Fruit fly (Drosophila melanogaster) whole organism, pupa: ENCODE data around the gene eIF3a.

Source experiments
- CG10348 ChIP-seq: fragments of 200-800 bp; sonication (Bioruptor generic); IDR thresholded peaks from 2 replicates; pipeline ENCODE4 v1.3.6; 2022; ENCODE audit warnings: missing biosample characterization, missing genetic modification characterization
- CG12605 ChIP-seq: fragments of 200-800 bp; sonication (Bioruptor generic); IDR thresholded peaks from 2 replicates; pipeline ENCODE4 v1.3.6; 2022; ENCODE audit warnings: missing biosample characterization, missing genetic modification characterization
- CG13204 ChIP-seq: fragments of 200-800 bp; sonication (Bioruptor generic); optimal IDR thresholded peaks from 2 replicates; lab custom pipeline; 2018; ENCODE audit warnings: missing biosample characterization, mild to moderate bottlenecking, missing genetic modification characterization, moderate library complexity
- CG14655 ChIP-seq: fragments of 200-800 bp; sonication (Bioruptor generic); optimal IDR thresholded peaks from 3 replicates; lab custom pipeline; 2017; ENCODE audit warnings: mild to moderate bottlenecking, missing biosample characterization, missing genetic modification reagents, missing genetic modification characterization
- CG15710 ChIP-seq: fragments of 200-800 bp; sonication (Bioruptor generic); optimal IDR thresholded peaks from 2 replicates; lab custom pipeline; 2018; ENCODE audit warnings: missing biosample characterization, mild to moderate bottlenecking, missing genetic modification characterization, moderate library complexity
- CG17806 ChIP-seq: fragments of 200-800 bp; sonication (Bioruptor generic); optimal IDR thresholded peaks from 2 replicates; lab custom pipeline; 2018; ENCODE audit warnings: missing biosample characterization, mild to moderate bottlenecking, missing genetic modification characterization, moderate library complexity
- CG32121 ChIP-seq: fragments of 200-800 bp; sonication (Bioruptor generic); IDR thresholded peaks from 2 replicates; pipeline ENCODE4 v1.3.6; 2022; ENCODE audit warnings: missing biosample characterization, missing genetic modification characterization
- CG34367 ChIP-seq: fragments of 200-800 bp; sonication (Bioruptor generic); optimal IDR thresholded peaks from 2 replicates; lab custom pipeline; 2018; ENCODE audit warnings: missing biosample characterization, mild to moderate bottlenecking, missing genetic modification characterization
- CG4496 ChIP-seq: fragments of 200-800 bp; sonication (Bioruptor generic); IDR thresholded peaks from 3 replicates; pipeline ENCODE4 v1.3.6; 2022; ENCODE audit warnings: missing biosample characterization, missing genetic modification characterization
- CG8159 ChIP-seq: fragments of 200-800 bp; sonication (Bioruptor generic); optimal IDR thresholded peaks from 3 replicates; lab custom pipeline; 2018; ENCODE audit warnings: missing biosample characterization, mild to moderate bottlenecking, missing genetic modification characterization, moderate library complexity
- CG8301 ChIP-seq: fragments of 200-800 bp; sonication (Bioruptor generic); optimal IDR thresholded peaks from 2 replicates; lab custom pipeline; 2018; ENCODE audit warnings: missing biosample characterization, mild to moderate bottlenecking, missing genetic modification characterization
- CG9948 ChIP-seq: fragments of 200-800 bp; sonication (Bioruptor generic); optimal IDR thresholded peaks from 2 replicates; lab custom pipeline; 2018; ENCODE audit warnings: missing biosample characterization, mild to moderate bottlenecking, missing genetic modification characterization, moderate library complexity
- D1 ChIP-seq: fragments of 200-800 bp; sonication (Bioruptor generic); optimal IDR thresholded peaks from 2 replicates; lab custom pipeline; 2018; ENCODE audit warnings: missing biosample characterization, mild to moderate bottlenecking, missing genetic modification characterization, moderate library complexity
- EcR ChIP-seq: fragments of 200-800 bp; sonication (Bioruptor generic); optimal IDR thresholded peaks from 3 replicates; lab custom pipeline; 2019; ENCODE audit warnings: missing biosample characterization, missing genetic modification characterization, mild to moderate bottlenecking, moderate library complexity, missing genetic modification reagents
- Ets98B ChIP-seq: fragments of 200-800 bp; sonication (Bioruptor generic); IDR thresholded peaks from 2 replicates; pipeline ENCODE4 v1.3.6; 2022; ENCODE audit warnings: missing biosample characterization, missing genetic modification characterization
- Pif1A ChIP-seq: fragments of 200-800 bp; sonication (Bioruptor generic); optimal IDR thresholded peaks from 3 replicates; lab custom pipeline; 2016; ENCODE audit warnings: missing biosample characterization, missing genetic modification characterization
- Pif1B ChIP-seq: fragments of 200-800 bp; sonication (Bioruptor generic); optimal IDR thresholded peaks from 3 replicates; lab custom pipeline; 2016; ENCODE audit warnings: missing biosample characterization, missing genetic modification characterization
- Snoo ChIP-seq: fragments of 200-800 bp; sonication (Bioruptor generic); optimal IDR thresholded peaks from 3 replicates; lab custom pipeline; 2017; ENCODE audit warnings: missing biosample characterization, mild to moderate bottlenecking, missing genetic modification characterization, inconsistent platforms
- fd96Ca ChIP-seq: fragments of 200-800 bp; sonication (Bioruptor generic); IDR thresholded peaks from 3 replicates; pipeline ENCODE4 v1.3.6; 2022; ENCODE audit warnings: missing biosample characterization, missing genetic modification characterization
- gl ChIP-seq: fragments of 200-800 bp; sonication (Bioruptor generic); optimal IDR thresholded peaks from 2 replicates; lab custom pipeline; 2018; ENCODE audit warnings: missing biosample characterization, mild to moderate bottlenecking, missing genetic modification characterization
- rn ChIP-seq: fragments of 200-800 bp; sonication (Bioruptor generic); IDR thresholded peaks from 2 replicates; pipeline ENCODE4 v1.3.6; 2022; ENCODE audit warnings: missing biosample characterization, missing genetic modification characterization

The eIF3a gene

DNA sequence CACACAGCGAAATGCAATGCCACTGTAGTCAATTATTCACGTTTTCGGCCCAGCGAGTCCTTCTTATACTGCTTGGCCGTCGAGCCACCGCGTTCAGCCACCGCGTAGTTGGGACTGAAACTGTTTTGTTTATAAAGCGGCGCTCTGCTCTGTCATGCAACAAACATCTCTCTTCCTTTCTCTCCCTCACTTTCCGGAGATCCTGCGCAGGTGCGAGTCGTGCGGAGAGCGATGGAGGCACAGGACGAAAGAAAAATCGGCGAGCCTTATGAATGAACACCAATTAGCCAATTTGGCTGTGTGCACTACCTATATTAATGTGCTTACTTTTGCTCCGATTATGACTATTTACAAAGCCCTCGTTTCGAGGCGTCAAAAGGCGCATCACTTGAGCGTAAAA, 14.2 kb downstream of the eIF3a start, which contains the start of gene CG32944:
Gene CG32944 (minus strand): TSS at position 97 of the 400 bp plus-strand sequence.
- TF ChIP-seq CG14655 (GFP tag; lab: Kevin White, UChicago) (no peak), CG9948 (tag; lab: Kevin White, UChicago) (no peak), D1 (no peak), CG8301 (no peak), CG34367 (no peak), CG32121 (GFP tag; lab: Robert Waterston, UW) (no peak), CG13204 (GFP tag; lab: Kevin White, UChicago) (no peak), Pif1A (GFP tag; lab: Kevin White, UChicago) (no peak), CG12605 (GFP tag; lab: Robert Waterston, UW) (no peak), Snoo (tag; lab: Kevin White, UChicago) (no peak)

DNA sequence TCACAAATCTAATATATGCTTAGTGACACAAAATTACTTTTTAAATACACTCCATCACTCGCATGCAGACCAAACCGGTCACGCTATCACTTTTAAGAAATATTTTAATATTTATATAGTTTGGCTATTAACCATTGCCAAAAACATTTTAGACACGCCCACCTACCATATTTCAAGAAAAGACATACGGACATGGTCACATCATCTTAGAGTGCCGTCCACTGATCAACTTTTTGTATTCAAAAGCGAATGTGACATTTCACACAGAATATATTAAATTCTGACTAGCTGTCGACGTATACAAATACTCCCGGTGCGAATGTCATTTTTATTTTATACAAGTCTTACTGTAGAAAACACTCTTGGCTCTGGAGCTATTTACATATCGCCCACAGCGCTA, 17.6 kb downstream of the eIF3a start, which contains the start of gene CG31528:
Gene CG31528 (plus strand): TSS at position 301 of the 400 bp plus-strand sequence.
- TF ChIP-seq CG10348 (GFP tag; lab: Robert Waterston, UW) = no peak
- no peak for TF ChIP-seq Ets98B (GFP tag; lab: Robert Waterston, UW)
- no peak for TF ChIP-seq rn
- no peak for TF ChIP-seq CG15710 (tag; lab: Kevin White, UChicago)
- TF ChIP-seq EcR = no peak
- no peak for TF ChIP-seq fd96Ca (GFP tag; lab: Robert Waterston, UW)
- no peak for TF ChIP-seq CG8301
- no peak for TF ChIP-seq D1
- TF ChIP-seq CG17806 = no peak
- no peak for TF ChIP-seq Pif1A (GFP tag; lab: Kevin White, UChicago)
- TF ChIP-seq CG4496 = no peak
- no peak for TF ChIP-seq CG32121 (GFP tag; lab: Robert Waterston, UW)
- TF ChIP-seq CG8159 = no peak
- no peak for TF ChIP-seq CG9948 (tag; lab: Kevin White, UChicago)
- no peak for TF ChIP-seq Snoo (tag; lab: Kevin White, UChicago)
- TF ChIP-seq CG14655 (GFP tag; lab: Kevin White, UChicago) = no peak

DNA sequence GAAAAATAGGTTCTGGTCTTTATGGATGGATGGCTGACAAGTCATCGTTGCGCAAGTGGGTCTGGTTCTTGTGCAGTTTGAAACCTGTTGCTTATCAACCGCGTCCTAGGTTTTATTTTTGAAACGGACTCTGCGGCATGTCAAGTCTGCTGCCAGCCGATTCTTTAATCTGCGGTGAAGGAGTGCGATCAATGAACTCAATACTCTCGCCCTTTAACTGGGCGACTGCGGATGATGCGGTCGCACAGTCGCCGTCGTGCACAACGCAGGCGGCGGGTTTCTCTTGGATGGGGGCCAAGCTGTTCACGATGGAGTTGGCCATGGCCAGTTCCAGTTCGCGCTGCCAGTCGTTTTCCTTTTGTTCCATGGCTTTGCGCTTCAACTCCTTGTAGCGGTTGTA, 26.4 kb downstream of the eIF3a start:
- peak; percentile 46 for TF ChIP-seq CG13204 (GFP tag; lab: Kevin White, UChicago)
- no peak for TF ChIP-seq CG12605 (GFP tag; lab: Robert Waterston, UW)
- peak; percentile 96 for TF ChIP-seq EcR

DNA sequence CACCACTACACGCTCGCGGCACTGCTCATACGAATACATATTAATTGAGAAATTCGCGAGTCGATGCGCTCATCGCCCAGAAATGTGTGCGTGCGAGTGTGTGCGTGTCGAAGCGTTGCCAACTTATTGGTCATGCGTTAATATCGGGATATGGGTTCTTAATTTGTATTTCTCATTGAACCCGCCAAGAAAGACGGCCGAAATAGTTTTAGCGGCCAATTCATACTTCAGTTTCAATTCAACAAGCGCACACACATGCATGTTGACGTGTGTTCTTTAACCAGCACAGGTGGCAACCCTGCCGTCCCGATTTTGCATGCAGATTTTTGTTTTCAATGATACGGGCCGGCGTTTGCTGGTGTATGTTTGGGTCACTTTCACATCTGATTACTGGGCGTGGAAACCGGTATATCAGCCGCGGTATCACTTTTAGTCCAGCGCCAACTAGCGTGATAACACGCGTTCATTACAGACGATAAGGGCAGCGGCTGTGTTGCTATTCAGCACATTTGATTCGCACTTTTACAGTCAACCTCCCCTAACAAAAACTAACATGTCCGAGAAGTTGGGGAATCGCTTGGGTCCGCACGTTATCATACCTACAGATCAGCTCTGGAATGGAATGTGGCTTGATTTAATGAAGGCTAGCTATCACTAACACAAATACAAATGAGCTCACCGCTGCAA, 29.8 kb downstream of the eIF3a start:
- TF ChIP-seq CG4496 (no peak), CG13204 (GFP tag; lab: Kevin White, UChicago) (no peak), EcR (peak; percentile 77), CG8301 (peak; percentile 8), rn (no peak), CG9948 (tag; lab: Kevin White, UChicago) (peak; percentile 8), CG15710 (tag; lab: Kevin White, UChicago) (peak; percentile 1), Pif1B (GFP tag; lab: Kevin White, UChicago) (peak; percentile 15), fd96Ca (GFP tag; lab: Robert Waterston, UW) (0 out of 3 replicates have a peak, but pooled peaks have one; percentile 30), CG17806 (peak; percentile 10)

DNA sequence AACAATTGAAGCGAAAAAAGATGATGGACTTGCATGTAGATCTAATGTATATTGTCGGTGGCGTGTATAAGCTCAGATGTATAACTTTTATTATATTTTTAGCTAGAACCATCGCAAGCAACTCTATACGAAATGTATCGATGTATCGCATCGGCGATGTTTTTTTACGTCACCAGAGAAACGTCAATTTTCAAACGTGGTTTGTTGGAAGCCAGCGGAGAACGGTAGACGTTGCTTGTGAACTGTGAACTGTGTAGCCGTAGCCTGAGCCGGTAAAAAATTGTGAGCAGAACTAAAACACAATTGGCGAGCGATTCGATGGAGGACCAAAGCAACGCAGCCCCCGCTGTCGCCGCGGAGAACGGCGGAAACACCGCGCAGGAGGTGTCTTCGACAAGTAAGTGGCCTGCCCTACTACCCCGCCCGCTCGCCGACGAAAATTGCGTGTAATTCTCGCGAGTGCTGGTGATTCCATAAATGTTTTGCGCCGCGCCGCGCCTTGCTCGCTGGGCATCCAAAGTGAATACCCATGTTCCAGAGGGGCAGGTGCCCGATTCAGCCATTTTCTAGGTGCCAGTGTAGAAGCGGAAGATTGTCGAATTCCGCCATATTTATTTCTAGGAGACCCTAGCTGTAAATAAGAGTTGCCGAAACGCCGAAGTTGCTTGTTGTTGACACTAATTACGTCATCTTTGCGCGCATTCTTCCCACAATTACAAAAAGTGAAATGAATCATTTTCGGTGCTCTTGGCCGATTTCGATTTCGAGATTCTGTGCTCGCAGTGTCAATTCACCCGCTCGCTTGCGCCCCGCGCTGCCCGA, 30.6 kb downstream of the eIF3a start, which contains the start of gene lost:
Gene lost (plus strand): TSS at position 193 of the 822 bp plus-strand sequence.
- TF ChIP-seq CG8159 (no peak), Pif1B (GFP tag; lab: Kevin White, UChicago) (no peak), CG4496 (peak; percentile 54; the same call in 1 of the 3 replicates), CG8301 (no peak), CG34367 (no peak), CG14655 (GFP tag; lab: Kevin White, UChicago) (no peak), rn (no peak), Snoo (tag; lab: Kevin White, UChicago) (peak; percentile 33), CG17806 (no peak), EcR (no peak), CG15710 (tag; lab: Kevin White, UChicago) (no peak), CG32121 (GFP tag; lab: Robert Waterston, UW) (peak; percentile 24; the same call in 1 of the 2 replicates), gl (tag; lab: Kevin White, UChicago) (no peak), Ets98B (GFP tag; lab: Robert Waterston, UW) (peak; percentile 37), CG9948 (tag; lab: Kevin White, UChicago) (no peak), CG12605 (GFP tag; lab: Robert Waterston, UW) (no peak), CG10348 (GFP tag; lab: Robert Waterston, UW) (no peak), CG13204 (GFP tag; lab: Kevin White, UChicago) (no peak), D1 (peak; percentile 42), fd96Ca (GFP tag; lab: Robert Waterston, UW) (peak; percentile 39; the same call in 1 of the 3 replicates), Pif1A (GFP tag; lab: Kevin White, UChicago) (no peak)
